Fruit fly (Drosophila melanogaster) whole organism, adult: ENCODE data around the gene TSG101.

Source experiments
- CG11617 ChIP-seq: fragments of 200-800 bp; sonication (Bioruptor generic); optimal IDR thresholded peaks from 2 replicates; lab custom pipeline; 2017; ENCODE audit warnings: mild to moderate bottlenecking, missing biosample characterization, missing genetic modification reagents, missing genetic modification characterization
- CG12768 ChIP-seq: fragments of 200-800 bp; sonication (Bioruptor generic); optimal IDR thresholded peaks from 2 replicates; lab custom pipeline; 2017; ENCODE audit warnings: missing biosample characterization, missing genetic modification characterization, mild to moderate bottlenecking, moderate library complexity, missing genetic modification reagents
- CG14711 ChIP-seq: fragments of 200-800 bp; sonication (Bioruptor generic); optimal IDR thresholded peaks from 2 replicates; lab custom pipeline; 2018; ENCODE audit warnings: missing biosample characterization, mild to moderate bottlenecking, missing genetic modification characterization, moderate library complexity
- CG1620 ChIP-seq: fragments of 200-800 bp; sonication (Bioruptor generic); optimal IDR thresholded peaks from 2 replicates; lab custom pipeline; 2016; ENCODE audit warnings: missing biosample characterization, missing genetic modification characterization
- CG33017 ChIP-seq: fragments of 200-800 bp; sonication (Bioruptor generic); optimal IDR thresholded peaks from 2 replicates; lab custom pipeline; 2018; ENCODE audit warnings: missing biosample characterization, mild to moderate bottlenecking, missing genetic modification characterization, moderate library complexity
- CG7045 ChIP-seq: fragments of 200-800 bp; sonication (Bioruptor generic); optimal IDR thresholded peaks from 2 replicates; lab custom pipeline; 2017; ENCODE audit warnings: missing biosample characterization, mild to moderate bottlenecking, missing genetic modification characterization
- CG7101 ChIP-seq: fragments of 200-800 bp; sonication (Bioruptor generic); optimal IDR thresholded peaks from 2 replicates; lab custom pipeline; 2018; ENCODE audit warnings: missing biosample characterization, mild to moderate bottlenecking, missing genetic modification characterization, moderate library complexity
- Clk ChIP-seq: fragments of 200-800 bp; sonication (Bioruptor generic); optimal IDR thresholded peaks from 2 replicates; lab custom pipeline; 2017; ENCODE audit warnings: missing biosample characterization, missing genetic modification characterization
- Crg-1 ChIP-seq: fragments of 200-800 bp; sonication (Bioruptor generic); optimal IDR thresholded peaks from 2 replicates; lab custom pipeline; 2016; ENCODE audit warnings: missing biosample characterization, missing genetic modification characterization
- Hr96 ChIP-seq: fragments of 200-800 bp; sonication (Bioruptor generic); optimal IDR thresholded peaks from 2 replicates; lab custom pipeline; 2016; ENCODE audit warnings: missing biosample characterization, missing genetic modification characterization
- cic ChIP-seq: fragments of 200-800 bp; sonication (Bioruptor generic); optimal IDR thresholded peaks from 2 replicates; lab custom pipeline; 2017; ENCODE audit warnings: missing biosample characterization, mild to moderate bottlenecking, missing genetic modification characterization, moderate library complexity
- kay ChIP-seq: fragments of 200-800 bp; sonication (Bioruptor generic); peaks from one replicate; lab custom pipeline; 2016; ENCODE audit warnings: missing biosample characterization, missing genetic modification characterization, borderline replicate concordance
- ovo ChIP-seq: fragments of 200-800 bp; sonication (Bioruptor generic); optimal IDR thresholded peaks from 2 replicates; lab custom pipeline; 2016; ENCODE audit warnings: missing biosample characterization, missing genetic modification characterization
- toe ChIP-seq: fragments of 200-800 bp; sonication (Bioruptor generic); optimal IDR thresholded peaks from 2 replicates; lab custom pipeline; 2016; ENCODE audit warnings: missing biosample characterization, missing genetic modification characterization

DNA sequence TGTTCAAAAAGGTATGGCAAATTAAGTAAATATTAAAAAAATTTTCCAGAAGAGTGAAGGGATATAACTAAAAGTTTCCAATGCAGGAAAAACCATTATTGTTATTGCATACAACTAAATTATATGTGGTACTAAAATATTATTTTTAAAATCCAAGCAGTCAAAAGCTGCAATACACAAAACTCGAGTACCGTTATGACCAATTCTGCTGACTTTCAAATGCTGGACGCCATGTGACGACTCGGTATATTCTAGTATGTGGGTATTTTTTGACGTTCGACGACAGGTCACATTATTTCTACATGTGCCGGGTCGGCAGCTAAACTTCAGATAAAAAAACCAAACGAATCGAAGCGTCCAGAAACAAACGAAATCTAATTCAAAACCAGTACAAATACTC, 34.0 kb upstream of the TSG101 start:
- TF ChIP-seq toe (GFP tag; lab: Kevin White, UChicago) (no peak), Clk (GFP tag; lab: Kevin White, UChicago) (no peak), cic (no peak), CG11617 (GFP tag; lab: Kevin White, UChicago) (no peak), ovo (GFP tag; lab: Kevin White, UChicago) (peak; percentile 97), kay (GFP tag; lab: Kevin White, UChicago) (no peak), CG33017 (no peak), CG7101 (tag; lab: Kevin White, UChicago) (no peak), CG1620 (GFP tag; lab: Kevin White, UChicago) (peak; percentile 2), CG14711 (no peak), Crg-1 (GFP tag; lab: Kevin White, UChicago) (peak; percentile 45), CG12768 (no peak), CG7045 (GFP tag; lab: Kevin White, UChicago) (no peak), Hr96 (GFP tag; lab: Kevin White, UChicago) (no peak)
